Worm (Caenorhabditis elegans) whole organism, L1 larva: ENCODE measurements around the gene ZC190.2.
A peak's percentile ranks its signal among the peaks of the same experiment; 100 is the strongest.
"Not testable (repeated sequence)": the region's sequence is repeated elsewhere in the genome, so short reads cannot be mapped to it uniquely, and the experiment has no call there.

Experiments
- aha-1 ChIP-seq: fragments of 150-350 bp; optimal IDR thresholded peaks from 2 replicates; lab custom pipeline; 2014; ENCODE audit warnings: missing biosample characterization, missing genetic modification characterization
- blmp-1 ChIP-seq: fragments of 150-350 bp; optimal IDR thresholded peaks from 2 replicates; lab custom pipeline; 2014; ENCODE audit warnings: missing biosample characterization, missing genetic modification characterization
- ceh-63 ChIP-seq: fragments of 200-800 bp; sonication (Bioruptor generic); optimal IDR thresholded peaks from 2 replicates; lab custom pipeline; 2018; ENCODE audit warnings: mild to moderate bottlenecking, missing genetic modification characterization, missing compliant biosample characterization
- ces-1 ChIP-seq: fragments of 150-350 bp; optimal IDR thresholded peaks from 2 replicates; lab custom pipeline; 2014; ENCODE audit warnings: missing biosample characterization, missing genetic modification reagents, missing genetic modification characterization
- dpl-1 ChIP-seq, 3 experiments: fragments of 150-350 bp in 2 of 3; sonication (generic microtip) in 1 of 3; optimal IDR thresholded peaks; 2 replicates each; lab custom pipeline; 2014 to 2017; ENCODE audit warnings: missing biosample characterization in 3 of 3, missing genetic modification characterization in 3 of 3, missing genetic modification reagents in 3 of 3
- dsc-1 ChIP-seq: sonication (generic microtip); optimal IDR thresholded peaks from 2 replicates; lab custom pipeline; 2016; ENCODE audit warnings: mild to moderate bottlenecking, missing genetic modification characterization, missing compliant biosample characterization
- efl-1 ChIP-seq, 4 experiments: fragments of 150-350 bp; optimal IDR thresholded peaks in 3 of 4; peaks in 1 of 4; 1 replicate in 1 of 4; 2 replicates in 3 of 4; lab custom pipeline; 2014; ENCODE audit warnings: missing biosample characterization in 2 of 4, missing genetic modification characterization in 2 of 4, missing genetic modification reagents in 2 of 4
- elt-2 ChIP-seq: sonication (generic microtip); optimal IDR thresholded peaks from 2 replicates; lab custom pipeline; 2016; ENCODE audit warnings: missing genetic modification characterization, mild to moderate bottlenecking, inconsistent platforms, missing compliant biosample characterization, missing genetic modification reagents
- fkh-10 ChIP-seq: sonication (generic microtip); optimal IDR thresholded peaks from 2 replicates; lab custom pipeline; 2017; ENCODE audit warnings: missing biosample characterization, missing genetic modification reagents, missing genetic modification characterization
- fkh-4 ChIP-seq: sonication (generic microtip); optimal IDR thresholded peaks from 2 replicates; lab custom pipeline; 2016; ENCODE audit warnings: missing compliant biosample characterization, missing genetic modification characterization, borderline replicate concordance
- fkh-8 ChIP-seq: sonication (generic microtip); optimal IDR thresholded peaks from 2 replicates; lab custom pipeline; 2016; ENCODE audit warnings: mild to moderate bottlenecking, missing genetic modification characterization, missing compliant biosample characterization
- hlh-17 ChIP-seq: fragments of 200-800 bp; sonication (Bioruptor generic); optimal IDR thresholded peaks from 2 replicates; lab custom pipeline; 2018; ENCODE audit warnings: missing genetic modification characterization, mild to moderate bottlenecking, missing compliant biosample characterization, moderate library complexity, borderline replicate concordance
- hpl-2 ChIP-seq: fragments of 150-350 bp; optimal IDR thresholded peaks from 2 replicates; lab custom pipeline; 2014; ENCODE audit warnings: missing biosample characterization, missing genetic modification reagents, missing genetic modification characterization
- irx-1 ChIP-seq: sonication (generic microtip); optimal IDR thresholded peaks from 2 replicates; lab custom pipeline; 2016; ENCODE audit warnings: missing genetic modification characterization, missing compliant biosample characterization
- lin-13 ChIP-seq: fragments of 150-350 bp; optimal IDR thresholded peaks from 2 replicates; lab custom pipeline; 2014; ENCODE audit warnings: missing biosample characterization, missing genetic modification reagents, missing genetic modification characterization
- lin-14 ChIP-seq: fragments of 200-800 bp; sonication (Bioruptor generic); optimal IDR thresholded peaks from 2 replicates; lab custom pipeline; 2018; ENCODE audit warnings: mild to moderate bottlenecking, missing genetic modification characterization, moderate library complexity, missing compliant biosample characterization
- lin-35 ChIP-seq, 2 experiments: fragments of 150-350 bp; optimal IDR thresholded peaks; 2 replicates each; lab custom pipeline; 2014; ENCODE audit warnings: missing biosample characterization in 2 of 2, missing genetic modification characterization in 2 of 2, missing genetic modification reagents in 2 of 2
- lir-3 ChIP-seq: sonication (generic microtip); optimal IDR thresholded peaks from 2 replicates; lab custom pipeline; 2016; ENCODE audit warnings: mild to moderate bottlenecking, missing genetic modification characterization, moderate library complexity, missing compliant biosample characterization; ENCODE audit not compliant: poor library complexity
- lsy-2 ChIP-seq, 2 experiments: fragments of 150-350 bp; optimal IDR thresholded peaks; 2 replicates each; lab custom pipeline; 2014; ENCODE audit warnings: missing biosample characterization in 2 of 2, missing genetic modification characterization in 2 of 2
- mab-9 ChIP-seq: fragments of 200-800 bp; sonication (Bioruptor generic); IDR thresholded peaks from 2 replicates; pipeline ENCODE4 v1.3.6; 2022; ENCODE audit warnings: missing genetic modification reagents, missing genetic modification characterization, missing compliant biosample characterization
- mdl-1 ChIP-seq, 2 experiments: fragments of 150-350 bp; optimal IDR thresholded peaks; 2 replicates each; lab custom pipeline; 2014 to 2017; ENCODE audit warnings: missing biosample characterization in 2 of 2, missing genetic modification characterization in 2 of 2, inconsistent platforms in 1 of 2
- mef-2 ChIP-seq: fragments of 150-350 bp; optimal IDR thresholded peaks from 2 replicates; lab custom pipeline; 2014; ENCODE audit warnings: missing biosample characterization, missing genetic modification characterization
- nhr-19 ChIP-seq: fragments of 200-800 bp; sonication (Bioruptor generic); conservative IDR thresholded peaks from 2 replicates; pipeline ENCODE4 v1.3.6; 2022; ENCODE audit warnings: missing genetic modification characterization, missing compliant biosample characterization
- nhr-237 ChIP-seq: fragments of 150-350 bp; optimal IDR thresholded peaks from 2 replicates; lab custom pipeline; 2014; ENCODE audit warnings: missing biosample characterization, missing genetic modification characterization
- nhr-28 ChIP-seq: fragments of 150-350 bp; optimal IDR thresholded peaks from 2 replicates; lab custom pipeline; 2014; ENCODE audit warnings: missing biosample characterization, missing genetic modification characterization
- nhr-47 ChIP-seq: sonication (generic microtip); optimal IDR thresholded peaks from 2 replicates; lab custom pipeline; 2016; ENCODE audit warnings: mild to moderate bottlenecking, missing genetic modification characterization, moderate library complexity, missing compliant biosample characterization
- nhr-76 ChIP-seq: sonication (generic microtip); optimal IDR thresholded peaks from 2 replicates; lab custom pipeline; 2017; ENCODE audit warnings: missing biosample characterization, missing genetic modification characterization
- nhr-90 ChIP-seq: sonication (generic microtip); optimal IDR thresholded peaks from 2 replicates; lab custom pipeline; 2016; ENCODE audit warnings: mild to moderate bottlenecking, missing genetic modification characterization, missing compliant biosample characterization; ENCODE audit not compliant: poor library complexity
- pag-3 ChIP-seq: sonication (generic microtip); optimal IDR thresholded peaks from 2 replicates; lab custom pipeline; 2017; ENCODE audit warnings: missing genetic modification characterization, mild to moderate bottlenecking, missing compliant biosample characterization, antibody characterized with exemption, borderline replicate concordance; ENCODE audit not compliant: insufficient read depth
- pax-3 ChIP-seq: fragments of 200-800 bp; sonication (Bioruptor generic); optimal IDR thresholded peaks from 2 replicates; lab custom pipeline; 2018; ENCODE audit warnings: mild to moderate bottlenecking, missing genetic modification characterization, moderate library complexity, missing compliant biosample characterization
- pqm-1 ChIP-seq: sonication (generic microtip); optimal IDR thresholded peaks from 3 replicates; lab custom pipeline; 2017; ENCODE audit warnings: missing biosample characterization, missing genetic modification characterization
- skn-1 ChIP-seq: fragments of 150-350 bp; optimal IDR thresholded peaks from 2 replicates; lab custom pipeline; 2014; ENCODE audit warnings: missing biosample characterization, missing genetic modification characterization
- sox-4 ChIP-seq: sonication (generic microtip); optimal IDR thresholded peaks from 2 replicates; lab custom pipeline; 2016; ENCODE audit warnings: missing genetic modification characterization, missing compliant biosample characterization
- sptf-1 ChIP-seq: fragments of 150-350 bp; optimal IDR thresholded peaks from 2 replicates; lab custom pipeline; 2014; ENCODE audit warnings: missing biosample characterization, missing genetic modification characterization
- swsn-7 ChIP-seq: sonication (generic microtip); optimal IDR thresholded peaks from 2 replicates; lab custom pipeline; 2016; ENCODE audit warnings: missing genetic modification characterization, missing compliant biosample characterization
- tbx-2 ChIP-seq: sonication (generic microtip); optimal IDR thresholded peaks from 2 replicates; lab custom pipeline; 2016; ENCODE audit warnings: missing genetic modification characterization, missing compliant biosample characterization
- unc-130 ChIP-seq: fragments of 150-350 bp; optimal IDR thresholded peaks from 2 replicates; lab custom pipeline; 2017; ENCODE audit warnings: missing biosample characterization, missing genetic modification characterization, inconsistent platforms
- unc-62 ChIP-seq: fragments of 150-350 bp; optimal IDR thresholded peaks from 2 replicates; lab custom pipeline; 2014; ENCODE audit warnings: missing biosample characterization, missing genetic modification reagents, missing genetic modification characterization
- vab-15 ChIP-seq: sonication (generic microtip); optimal IDR thresholded peaks from 2 replicates; lab custom pipeline; 2017; ENCODE audit warnings: missing genotype, mild to moderate bottlenecking, missing genetic modification characterization, missing compliant biosample characterization
- ztf-4 ChIP-seq: fragments of 150-350 bp; optimal IDR thresholded peaks from 2 replicates; lab custom pipeline; 2014; ENCODE audit warnings: missing biosample characterization, missing genetic modification characterization

The ZC190.2 gene

DNA sequence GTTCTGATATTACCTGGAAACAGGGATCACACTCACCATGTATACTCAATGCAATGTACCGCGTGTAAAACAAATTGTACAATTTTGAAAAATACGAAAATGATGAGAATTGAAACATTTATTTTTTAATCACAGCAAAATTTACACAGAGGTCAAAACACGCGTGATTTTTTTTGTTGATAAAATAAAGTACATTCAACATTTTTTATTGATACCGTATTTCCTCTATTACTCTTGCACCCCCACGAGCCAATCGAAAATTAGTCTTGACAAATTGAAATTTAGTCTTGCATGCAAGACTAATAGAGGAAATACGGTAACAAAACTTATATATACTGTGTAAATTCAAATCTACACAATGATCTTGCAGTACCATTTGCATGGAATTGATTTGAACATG lies 6.6 kb downstream of the ZC190.2 start, which contains the start of gene ZC190.8:
Gene ZC190.8 (minus strand): TSS at position 101 of the 400 bp plus-strand sequence.
- TF ChIP-seq irx-1 (tag; lab: Kevin White, UChicago) (no peak), fkh-4 (tag; lab: Kevin White, UChicago) (no peak), dsc-1 (tag; lab: Kevin White, UChicago) (no peak), dpl-1 (GFP tag; optimal IDR thresholded peaks at IDR 0.05; lab: Kevin White, UChicago) (no peak), pqm-1 (tag; lab: Kevin White, UChicago) (no peak), aha-1 (no peak), pag-3 (tag; lab: Kevin White, UChicago) (no peak), lir-3 (tag; lab: Kevin White, UChicago) (no peak), swsn-7 (no peak), vab-15 (tag; lab: Kevin White, UChicago) (no peak), lin-13 (GFP tag; lab: Kevin White, UChicago) (no peak), nhr-237 (tag; lab: Kevin White, UChicago) (no peak), blmp-1 (no peak)

DNA sequence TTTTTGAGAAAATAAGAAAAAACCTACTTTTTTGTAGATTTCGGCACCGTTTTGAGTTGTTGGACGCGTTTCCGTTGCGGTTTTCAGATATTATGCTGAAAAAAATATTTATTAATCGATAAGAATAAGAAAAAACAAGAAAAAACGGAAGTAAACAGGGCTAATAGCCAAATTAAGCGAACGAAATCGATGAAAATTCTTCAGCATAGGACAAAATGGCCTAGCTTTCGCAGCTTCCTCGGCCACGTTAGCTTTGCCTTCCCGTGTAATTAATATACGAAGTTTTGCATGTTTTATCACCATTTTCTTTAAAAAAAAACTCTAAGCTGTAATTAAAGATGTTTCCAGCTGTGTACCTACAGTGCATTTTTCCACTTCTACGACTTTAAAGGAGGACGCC lies 15.1 kb downstream of the ZC190.2 start, which contains the start of gene ZC190.10:
Gene ZC190.10 (minus strand): TSS at position 101 of the 400 bp plus-strand sequence.
- TF ChIP-seq nhr-90 (tag; lab: Kevin White, UChicago); unc-130 (tag; lab: Kevin White, UChicago); ceh-63: not testable (repeated sequence)

DNA sequence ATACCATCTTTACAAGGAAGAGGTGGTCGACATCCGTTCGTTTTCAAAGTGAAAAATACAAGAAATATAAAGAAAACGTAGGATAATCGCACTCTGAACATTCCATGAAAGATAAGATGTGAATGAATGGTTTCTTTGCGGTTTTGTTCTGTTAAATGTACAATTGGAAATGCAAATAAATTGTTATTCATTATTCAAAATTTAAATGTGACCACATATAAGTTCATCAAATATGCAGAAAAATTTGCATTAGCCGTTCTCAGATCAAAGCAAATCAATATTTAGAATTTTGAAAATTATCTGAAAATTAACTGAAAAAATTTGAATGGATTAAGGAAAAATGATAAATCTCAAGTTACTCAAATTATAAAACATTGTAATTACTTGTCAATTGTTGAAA lies 30.8 kb downstream of the ZC190.2 start, which contains the start of gene ZC178.2:
Gene ZC178.2 (minus strand): TSS at position 101 of the 400 bp plus-strand sequence.
- no peak for TF ChIP-seq skn-1 (tag; lab: Kevin White, UChicago)
- TF ChIP-seq nhr-47 (tag; lab: Kevin White, UChicago): no peak
- no peak for TF ChIP-seq pax-3 (tag; lab: Kevin White, UChicago)
- TF ChIP-seq fkh-8 (tag; lab: Kevin White, UChicago): no peak

DNA sequence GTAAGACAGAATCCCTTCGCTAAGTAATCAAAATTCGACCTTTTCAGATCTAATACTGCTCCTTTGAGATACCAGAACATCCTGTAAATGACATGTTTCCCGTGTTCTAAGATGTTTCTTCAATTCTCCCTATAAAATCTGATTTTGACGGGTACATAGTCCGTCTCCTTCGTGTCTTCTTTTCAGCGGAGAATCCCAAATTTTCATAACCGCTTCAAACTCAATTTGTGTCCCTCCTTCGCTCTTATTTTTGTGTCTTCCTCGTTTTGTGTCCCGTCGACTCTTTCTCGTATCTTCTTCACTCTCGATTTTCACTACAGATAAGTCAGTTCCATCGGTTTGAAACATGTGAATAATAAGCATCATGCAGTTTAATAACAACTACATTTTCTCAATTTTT lies 35.0 kb downstream of the ZC190.2 start, which contains the start of gene glr-5:
Gene glr-5 (plus strand): TSS at position 321 of the 400 bp plus-strand sequence.
- TF ChIP-seq aha-1 (no peak), swsn-7 (no peak), nhr-19 (GFP tag; lab: Robert Waterston, UW) (no peak), mef-2 (tag; lab: Kevin White, UChicago) (no peak), ces-1 (GFP tag; lab: Kevin White, UChicago) (peak; percentile 52), ztf-4 (tag; lab: Kevin White, UChicago) (no peak), efl-1 (optimal IDR thresholded peaks at IDR 0.05; lab: Kevin White, UChicago) (no peak), efl-1 (GFP tag; optimal IDR thresholded peaks at IDR 0.05 in 1 of 2; lab: Kevin White, UChicago) (no peak), hpl-2 (GFP tag; lab: Kevin White, UChicago) (no peak), fkh-10 (peak; percentile 61), dpl-1 (GFP tag; optimal IDR thresholded peaks at IDR 0.05; lab: Kevin White, UChicago) (no peak), elt-2 (tag; lab: Kevin White, UChicago) (no peak), lin-14 (GFP tag; lab: Kevin White, UChicago) (peak; percentile 68), lin-35 (GFP tag; optimal IDR thresholded peaks at IDR 0.05; lab: Kevin White, UChicago) (no peak), tbx-2 (no peak), unc-62 (GFP tag; lab: Kevin White, UChicago) (no peak), hlh-17 (GFP tag; lab: Kevin White, UChicago) (no peak), sox-4 (tag; lab: Kevin White, UChicago) (no peak), sptf-1 (no peak), mdl-1 (tag; optimal IDR thresholded peaks at IDR 0.05; lab: Kevin White, UChicago) (no peak), lsy-2 (tag; optimal IDR thresholded peaks at IDR 0.05; lab: Kevin White, UChicago) (no peak), mab-9 (GFP tag; lab: Robert Waterston, UW) (no peak), nhr-76 (tag; lab: Kevin White, UChicago) (no peak), nhr-28 (tag; lab: Kevin White, UChicago) (no peak)
